Fruit fly (Drosophila melanogaster) whole organism, embryonic: ENCODE results near the gene Rab26.
A peak's percentile ranks its signal among the peaks of the same experiment; 100 is the strongest.

Experiments used
- Abd-B ChIP-seq: fragments of 200-800 bp; sonication (Bioruptor generic); optimal IDR thresholded peaks from 2 replicates; lab custom pipeline; 2018; ENCODE audit warnings: missing biosample characterization, mild to moderate bottlenecking, missing genetic modification characterization, moderate library complexity
- Blimp-1 ChIP-seq: fragments of 200-800 bp; sonication (Bioruptor generic); optimal IDR thresholded peaks from 3 replicates; lab custom pipeline; 2018; ENCODE audit warnings: missing biosample characterization, missing genetic modification characterization, mild to moderate bottlenecking, moderate library complexity, missing genetic modification reagents
- CG10366 ChIP-seq: fragments of 200-800 bp; sonication (Bioruptor generic); IDR thresholded peaks from 2 replicates; pipeline ENCODE4 v1.3.6; 2022; ENCODE audit warnings: missing biosample characterization, missing genetic modification characterization
- CG14965 ChIP-seq: fragments of 200-800 bp; sonication (Bioruptor generic); optimal IDR thresholded peaks from 2 replicates; lab custom pipeline; 2016; ENCODE audit warnings: missing biosample characterization, missing genetic modification characterization, borderline replicate concordance
- CG1529 ChIP-seq: fragments of 200-800 bp; sonication (Bioruptor generic); optimal IDR thresholded peaks from 3 replicates; lab custom pipeline; 2018; ENCODE audit warnings: missing biosample characterization, missing genetic modification characterization
- CG15514 ChIP-seq: fragments of 200-800 bp; sonication (Bioruptor generic); optimal IDR thresholded peaks from 3 replicates; lab custom pipeline; 2017; ENCODE audit warnings: missing biosample characterization, missing genetic modification characterization, mild to moderate bottlenecking, moderate library complexity, missing genetic modification reagents
- CG17802 ChIP-seq: fragments of 200-800 bp; sonication (Bioruptor generic); optimal IDR thresholded peaks from 2 replicates; lab custom pipeline; 2018; ENCODE audit warnings: missing biosample characterization, mild to moderate bottlenecking, missing genetic modification characterization, moderate library complexity
- CG2712 ChIP-seq: fragments of 200-800 bp; optimal IDR thresholded peaks from 3 replicates; lab custom pipeline; 2019; ENCODE audit warnings: missing biosample characterization, mild to moderate bottlenecking, missing genetic modification characterization, moderate library complexity
- CG2889 ChIP-seq: fragments of 200-800 bp; sonication (Bioruptor generic); IDR thresholded peaks from 3 replicates; pipeline ENCODE4 v1.3.6; 2022; ENCODE audit warnings: missing biosample characterization, missing genetic modification characterization
- CG3065 ChIP-seq: fragments of 200-800 bp; sonication (Bioruptor generic); optimal IDR thresholded peaks from 2 replicates; lab custom pipeline; 2016; ENCODE audit warnings: missing biosample characterization, missing genetic modification characterization
- CG31388 ChIP-seq: fragments of 200-800 bp; sonication (Bioruptor generic); optimal IDR thresholded peaks from 2 replicates; lab custom pipeline; 2016; ENCODE audit warnings: missing biosample characterization, missing genetic modification characterization
- CG3838 ChIP-seq: fragments of 200-800 bp; sonication (Bioruptor generic); optimal IDR thresholded peaks from 3 replicates; lab custom pipeline; 2016; ENCODE audit warnings: missing biosample characterization, missing genetic modification characterization
- CG6854 ChIP-seq: fragments of 200-800 bp; sonication (Bioruptor generic); optimal IDR thresholded peaks from 3 replicates; lab custom pipeline; 2017; ENCODE audit warnings: missing biosample characterization, mild to moderate bottlenecking, missing genetic modification characterization
- CG8290 ChIP-seq, 3 experiments: fragments of 200-800 bp; sonication (Bioruptor generic); optimal IDR thresholded peaks; 2 replicates each; lab custom pipeline; 2016 to 2019; ENCODE audit warnings: missing biosample characterization in 3 of 3, missing genetic modification characterization in 3 of 3, mild to moderate bottlenecking in 2 of 3, moderate library complexity in 1 of 3
- CG8924 ChIP-seq: fragments of 200-800 bp; optimal IDR thresholded peaks from 3 replicates; lab custom pipeline; 2019; ENCODE audit warnings: missing biosample characterization, mild to moderate bottlenecking, missing genetic modification characterization, moderate library complexity
- Dll ChIP-seq: fragments of 200-800 bp; sonication (Bioruptor generic); IDR thresholded peaks from 4 replicates; pipeline ENCODE4 v1.3.6; 2022; ENCODE audit warnings: missing biosample characterization, missing genetic modification characterization; ENCODE audit not compliant: partially characterized antibody
- Dp ChIP-seq: fragments of 200-800 bp; sonication (Bioruptor generic); optimal IDR thresholded peaks from 2 replicates; lab custom pipeline; 2018; ENCODE audit warnings: missing biosample characterization, mild to moderate bottlenecking, missing genetic modification characterization, moderate library complexity
- Gsc ChIP-seq: fragments of 200-800 bp; sonication (Bioruptor generic); IDR thresholded peaks from 2 replicates; pipeline ENCODE4 v1.3.6; 2022; ENCODE audit warnings: missing biosample characterization, missing genetic modification characterization
- HLH54F ChIP-seq: fragments of 200-800 bp; sonication (Bioruptor generic); optimal IDR thresholded peaks from 3 replicates; lab custom pipeline; 2016; ENCODE audit warnings: missing biosample characterization, missing genetic modification characterization
- Nf-YA ChIP-seq: fragments of 200-800 bp; sonication (Bioruptor generic); IDR thresholded peaks from 2 replicates; pipeline ENCODE4 v1.3.6; 2022; ENCODE audit warnings: missing biosample characterization, missing genetic modification characterization
- Scr ChIP-seq: fragments of 200-800 bp; sonication (Bioruptor generic); IDR thresholded peaks from 2 replicates; pipeline ENCODE4 v1.3.6; 2022; ENCODE audit warnings: missing biosample characterization, missing genetic modification characterization; ENCODE audit not compliant: partially characterized antibody
- Six4 ChIP-seq: fragments of 200-800 bp; sonication (Bioruptor generic); optimal IDR thresholded peaks from 2 replicates; lab custom pipeline; 2016; ENCODE audit warnings: missing biosample characterization, missing genetic modification characterization
- Ssrp ChIP-seq: fragments of 200-800 bp; sonication (Bioruptor generic); optimal IDR thresholded peaks from 2 replicates; lab custom pipeline; 2018; ENCODE audit warnings: missing biosample characterization, mild to moderate bottlenecking, missing genetic modification characterization, moderate library complexity
- Taf1 ChIP-seq: fragments of 200-800 bp; sonication (Bioruptor generic); IDR thresholded peaks from 2 replicates; pipeline ENCODE4 v1.3.6; 2022; ENCODE audit warnings: missing biosample characterization, missing genetic modification characterization
- YL-1 ChIP-seq: fragments of 200-800 bp; sonication (Bioruptor generic); optimal IDR thresholded peaks from 3 replicates; lab custom pipeline; 2017; ENCODE audit warnings: missing biosample characterization, mild to moderate bottlenecking, missing genetic modification characterization
- abd-A ChIP-seq: fragments of 200-800 bp; sonication (Bioruptor generic); optimal IDR thresholded peaks from 3 replicates; lab custom pipeline; 2019; ENCODE audit warnings: missing biosample characterization, mild to moderate bottlenecking, missing genetic modification characterization, moderate library complexity
- ato ChIP-seq: fragments of 200-800 bp; sonication (Bioruptor generic); IDR thresholded peaks from 2 replicates; pipeline ENCODE4 v1.3.6; 2022; ENCODE audit warnings: missing biosample characterization, missing genetic modification characterization; ENCODE audit not compliant: partially characterized antibody
- chif ChIP-seq, 2 experiments: fragments of 200-800 bp; sonication (Bioruptor generic); optimal IDR thresholded peaks; 3 replicates each; lab custom pipeline; 2016; ENCODE audit warnings: missing biosample characterization in 2 of 2, missing genetic modification characterization in 2 of 2
- chinmo ChIP-seq: fragments of 200-800 bp; sonication (Bioruptor generic); IDR thresholded peaks from 4 replicates; pipeline ENCODE4 v1.3.6; 2022; ENCODE audit warnings: missing biosample characterization, missing genetic modification characterization; ENCODE audit not compliant: partially characterized antibody
- corto ChIP-seq: fragments of 200-800 bp; sonication (Bioruptor generic); optimal IDR thresholded peaks from 2 replicates; lab custom pipeline; 2016; ENCODE audit warnings: missing biosample characterization, mild to moderate bottlenecking, missing genetic modification characterization, moderate library complexity
- dmrt11E ChIP-seq: fragments of 200-800 bp; sonication (Bioruptor generic); optimal IDR thresholded peaks from 3 replicates; lab custom pipeline; 2018; ENCODE audit warnings: missing biosample characterization, mild to moderate bottlenecking, missing genetic modification characterization, moderate library complexity
- hbn ChIP-seq: fragments of 200-800 bp; sonication (Bioruptor generic); IDR thresholded peaks from 2 replicates; pipeline ENCODE4 v1.3.6; 2022; ENCODE audit warnings: missing biosample characterization, missing genetic modification characterization; ENCODE audit not compliant: partially characterized antibody
- maf-S ChIP-seq: fragments of 200-800 bp; sonication (Bioruptor generic); optimal IDR thresholded peaks from 2 replicates; lab custom pipeline; 2016; ENCODE audit warnings: missing biosample characterization, missing genetic modification characterization
- mam ChIP-seq: fragments of 200-800 bp; sonication (Bioruptor generic); optimal IDR thresholded peaks from 3 replicates; lab custom pipeline; 2016; ENCODE audit warnings: missing biosample characterization, missing genetic modification characterization
- mld ChIP-seq: fragments of 200-800 bp; sonication (Bioruptor generic); IDR thresholded peaks from 3 replicates; pipeline ENCODE4 v1.3.6; 2022; ENCODE audit warnings: missing biosample characterization, missing genetic modification characterization; ENCODE audit not compliant: partially characterized antibody
- nmo ChIP-seq: fragments of 200-800 bp; sonication (Bioruptor generic); optimal IDR thresholded peaks from 2 replicates; lab custom pipeline; 2018; ENCODE audit warnings: missing biosample characterization, mild to moderate bottlenecking, missing genetic modification characterization, moderate library complexity
- pho ChIP-seq: fragments of 200-800 bp; sonication (Bioruptor generic); optimal IDR thresholded peaks from 2 replicates; lab custom pipeline; 2016; ENCODE audit warnings: missing biosample characterization, missing genetic modification characterization
- pros ChIP-seq: fragments of 200-800 bp; sonication (Bioruptor generic); optimal IDR thresholded peaks from 3 replicates; lab custom pipeline; 2019; ENCODE audit warnings: missing biosample characterization, mild to moderate bottlenecking, missing genetic modification characterization, moderate library complexity
- psq ChIP-seq: fragments of 200-800 bp; sonication (Bioruptor generic); optimal IDR thresholded peaks from 2 replicates; lab custom pipeline; 2017; ENCODE audit warnings: missing biosample characterization, missing genetic modification characterization
- row ChIP-seq: fragments of 200-800 bp; sonication (Bioruptor generic); IDR thresholded peaks from 3 replicates; pipeline ENCODE4 v1.3.6; 2022; ENCODE audit warnings: missing biosample characterization, missing genetic modification characterization
- ssp ChIP-seq: fragments of 200-800 bp; sonication (Bioruptor generic); IDR thresholded peaks from 2 replicates; pipeline ENCODE4 v1.3.6; 2022; ENCODE audit warnings: missing biosample characterization, missing genetic modification characterization
- tin ChIP-seq: fragments of 200-800 bp; sonication (Bioruptor generic); optimal IDR thresholded peaks from 3 replicates; lab custom pipeline; 2016; ENCODE audit warnings: missing biosample characterization, missing genetic modification characterization
- trem ChIP-seq: fragments of 200-800 bp; optimal IDR thresholded peaks from 3 replicates; lab custom pipeline; 2019; ENCODE audit warnings: missing biosample characterization, mild to moderate bottlenecking, missing genetic modification characterization, moderate library complexity
- trh ChIP-seq: fragments of 200-800 bp; sonication (Bioruptor generic); optimal IDR thresholded peaks from 2 replicates; lab custom pipeline; 2016; ENCODE audit warnings: missing biosample characterization, missing genetic modification characterization
- tup ChIP-seq: fragments of 200-800 bp; sonication (Bioruptor generic); optimal IDR thresholded peaks from 2 replicates; lab custom pipeline; 2016; ENCODE audit warnings: missing biosample characterization, mild to moderate bottlenecking, missing genetic modification characterization, moderate library complexity
- twi ChIP-seq: fragments of 200-800 bp; optimal IDR thresholded peaks from 2 replicates; lab custom pipeline; 2019; ENCODE audit warnings: missing biosample characterization, mild to moderate bottlenecking, missing genetic modification characterization, moderate library complexity
- unpg ChIP-seq: fragments of 200-800 bp; sonication (Bioruptor generic); optimal IDR thresholded peaks from 3 replicates; lab custom pipeline; 2018; ENCODE audit warnings: missing biosample characterization, mild to moderate bottlenecking, missing genetic modification characterization, moderate library complexity
- zf30C ChIP-seq: fragments of 200-800 bp; sonication (Bioruptor generic); optimal IDR thresholded peaks from 3 replicates; lab custom pipeline; 2018; ENCODE audit warnings: missing biosample characterization, mild to moderate bottlenecking, missing genetic modification characterization

Gene Rab26

DNA sequence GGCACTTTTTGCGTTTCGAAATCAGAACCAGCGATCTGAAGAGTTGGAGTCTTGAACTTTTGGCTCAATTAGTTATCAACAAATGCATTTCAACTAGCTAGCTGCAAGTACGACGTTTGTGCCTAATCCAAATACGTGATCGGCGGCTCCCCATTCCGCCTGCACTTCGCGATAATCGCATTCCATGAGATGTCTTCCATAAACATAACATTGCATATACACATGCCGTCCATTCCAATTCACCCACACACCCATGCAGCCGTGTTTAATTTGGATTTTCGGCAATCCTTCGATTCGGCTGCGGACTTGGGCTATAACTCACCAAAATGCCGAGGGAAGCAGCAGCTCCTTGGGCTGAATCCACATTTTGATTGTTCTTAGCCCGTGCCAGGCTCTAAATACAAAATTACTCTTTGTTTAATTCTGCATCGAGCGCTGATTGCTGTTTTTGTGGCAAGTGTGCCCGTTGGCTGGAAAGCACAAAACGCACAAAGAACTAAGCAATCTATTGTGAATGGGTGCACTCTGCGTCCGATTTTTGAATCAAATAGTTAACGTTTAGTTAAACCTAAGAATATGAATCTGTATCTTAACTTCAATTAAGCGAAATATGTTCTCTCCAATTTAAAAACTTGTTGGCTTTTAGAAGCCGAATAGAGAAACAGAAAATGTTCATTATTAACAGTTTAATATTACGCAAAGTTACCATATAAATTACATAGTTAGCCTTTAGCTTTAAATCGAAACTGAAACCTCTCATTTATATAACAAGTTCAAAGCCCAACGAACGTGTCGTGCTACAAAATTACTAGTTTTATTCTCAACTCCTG is 24.9 kb downstream of the Rab26 start, which contains the start of the genes Tbc1d8-9 and CG32436 (continued):
- TF ChIP-seq CG2712 (tag; lab: Kevin White, UChicago) (peak; percentile 100), CG6854 (no peak), unpg (GFP tag; lab: Kevin White, UChicago) (no peak), YL-1 (GFP tag; lab: Kevin White, UChicago) (peak; percentile 37), CG14965 (GFP tag; lab: Kevin White, UChicago) (no peak), abd-A (tag; lab: Kevin White, UChicago) (no peak), zf30C (GFP tag; lab: Kevin White, UChicago) (no peak), CG8290 (GFP tag; optimal IDR thresholded peaks at IDR 0.05; lab: Kevin White, UChicago) (no peak), CG8290 (tag; optimal IDR thresholded peaks at IDR 0.05; lab: Kevin White, UChicago) (no peak), Taf1 (GFP tag; lab: Robert Waterston, UW) (no peak), Six4 (no peak), psq (GFP tag; lab: Kevin White, UChicago) (no peak), ato (GFP tag; lab: Robert Waterston, UW) (peak; percentile 19; the same call in 1 of the 2 replicates), nmo (GFP tag; lab: Kevin White, UChicago) (peak; percentile 28), Scr (no peak), pho (GFP tag; lab: Kevin White, UChicago) (no peak), Dll (GFP tag; lab: Robert Waterston, UW) (peak; percentile 38; the same call in 1 of the 4 replicates), CG15514 (peak; percentile 92), trem (tag; lab: Kevin White, UChicago) (peak; percentile 60), tup (GFP tag; lab: Kevin White, UChicago) (no peak), CG17802 (tag; lab: Kevin White, UChicago) (no peak), CG8924 (tag; lab: Kevin White, UChicago) (no peak), CG31388 (no peak), mld (GFP tag; lab: Robert Waterston, UW) (no peak), Ssrp (tag; lab: Kevin White, UChicago) (no peak), tin (no peak), chif (GFP tag; optimal IDR thresholded peaks at IDR 0.05; lab: Kevin White, UChicago) (no peak), CG3838 (GFP tag; lab: Kevin White, UChicago) (no peak), HLH54F (GFP tag; lab: Kevin White, UChicago) (no peak), hbn (GFP tag; lab: Robert Waterston, UW) (0 out of 2 replicates have a peak, but pooled peaks have one; percentile 15), pros (GFP tag; lab: Kevin White, UChicago) (no peak), dmrt11E (tag; lab: Kevin White, UChicago) (no peak), maf-S (no peak), Gsc (GFP tag; lab: Robert Waterston, UW) (no peak), CG10366 (GFP tag; lab: Robert Waterston, UW) (no peak), Nf-YA (no peak), Blimp-1 (GFP tag; lab: Kevin White, UChicago) (no peak), row (GFP tag; lab: Robert Waterston, UW) (peak; percentile 41; the same call in 1 of the 3 replicates), CG1529 (GFP tag; lab: Kevin White, UChicago) (no peak), CG3065 (GFP tag; lab: Kevin White, UChicago) (no peak), Abd-B (no peak), corto (GFP tag; lab: Kevin White, UChicago) (no peak), chinmo (GFP tag; lab: Robert Waterston, UW) (0 out of 4 replicates have a peak, but pooled peaks have one; percentile 75), Dp (GFP tag; lab: Kevin White, UChicago) (peak; percentile 72), twi (tag; lab: Kevin White, UChicago) (no peak), ssp (no peak), trh (GFP tag; lab: Kevin White, UChicago) (no peak), mam (GFP tag; lab: Kevin White, UChicago) (no peak), CG2889 (no peak)
